Fruit fly (Drosophila melanogaster) whole organism, embryonic: Measurements from ENCODE around the gene TfIIS.

Source experiments
- ATbp ChIP-seq: fragments of 200-800 bp; sonication (Bioruptor generic); optimal IDR thresholded peaks from 2 replicates; lab custom pipeline; 2017; ENCODE audit warnings: missing biosample characterization, mild to moderate bottlenecking, missing genetic modification characterization, missing genetic modification reagents
- Atf6 ChIP-seq: fragments of 200-800 bp; sonication (Bioruptor generic); IDR thresholded peaks from 2 replicates; pipeline ENCODE4 v1.3.6; 2022; ENCODE audit warnings: missing biosample characterization, missing genetic modification characterization
- BtbVII ChIP-seq: fragments of 200-800 bp; sonication (Bioruptor generic); optimal IDR thresholded peaks from 3 replicates; lab custom pipeline; 2017; ENCODE audit warnings: missing biosample characterization, mild to moderate bottlenecking, missing genetic modification characterization
- CG10959 ChIP-seq: fragments of 200-800 bp; sonication (Bioruptor generic); IDR thresholded peaks from 2 replicates; pipeline ENCODE4 v1.3.6; 2022; ENCODE audit warnings: missing biosample characterization, missing genetic modification characterization
- CG11093 ChIP-seq: fragments of 200-800 bp; sonication (Bioruptor generic); IDR thresholded peaks from 3 replicates; pipeline ENCODE4 v1.3.6; 2022; ENCODE audit warnings: missing biosample characterization, missing genetic modification characterization
- CG12104 ChIP-seq: fragments of 200-800 bp; sonication (Bioruptor generic); optimal IDR thresholded peaks from 3 replicates; lab custom pipeline; 2016; ENCODE audit warnings: missing biosample characterization, missing genetic modification characterization
- CG13624 ChIP-seq: fragments of 200-800 bp; sonication (Bioruptor generic); optimal IDR thresholded peaks from 2 replicates; lab custom pipeline; 2016; ENCODE audit warnings: missing biosample characterization, missing genetic modification characterization
- CG14050 ChIP-seq: fragments of 200-800 bp; sonication (Bioruptor generic); IDR thresholded peaks from 3 replicates; pipeline ENCODE4 v1.3.6; 2022; ENCODE audit warnings: missing biosample characterization, missing genetic modification characterization
- CG15073 ChIP-seq: fragments of 200-800 bp; sonication (Bioruptor generic); optimal IDR thresholded peaks from 2 replicates; lab custom pipeline; 2016; ENCODE audit warnings: missing biosample characterization, missing genetic modification characterization
- CG16815 ChIP-seq: fragments of 200-800 bp; sonication (Bioruptor generic); optimal IDR thresholded peaks from 3 replicates; lab custom pipeline; 2017; ENCODE audit warnings: missing biosample characterization, mild to moderate bottlenecking, missing genetic modification characterization
- CG16863 ChIP-seq: fragments of 200-800 bp; sonication (Bioruptor generic); optimal IDR thresholded peaks from 3 replicates; lab custom pipeline; 2016; ENCODE audit warnings: missing biosample characterization, missing genetic modification characterization
- CG18011 ChIP-seq: fragments of 200-800 bp; sonication (Bioruptor generic); optimal IDR thresholded peaks from 2 replicates; lab custom pipeline; 2017; ENCODE audit warnings: missing biosample characterization, missing genetic modification characterization, mild to moderate bottlenecking, moderate library complexity, missing genotype
- CG18476 ChIP-seq: fragments of 200-800 bp; sonication (Bioruptor generic); optimal IDR thresholded peaks from 2 replicates; lab custom pipeline; 2016; ENCODE audit warnings: missing biosample characterization, mild to moderate bottlenecking, missing genetic modification characterization
- CG32767 ChIP-seq: fragments of 200-800 bp; sonication (Bioruptor generic); IDR thresholded peaks from 2 replicates; pipeline ENCODE4 v1.3.6; 2022; ENCODE audit warnings: missing biosample characterization, missing genetic modification characterization
- CG4854 ChIP-seq: fragments of 200-800 bp; sonication (Bioruptor generic); optimal IDR thresholded peaks from 2 replicates; lab custom pipeline; 2016; ENCODE audit warnings: missing biosample characterization, missing genetic modification characterization, inconsistent platforms
- CG5180 ChIP-seq: fragments of 200-800 bp; sonication (Bioruptor generic); optimal IDR thresholded peaks from 3 replicates; lab custom pipeline; 2017; ENCODE audit warnings: missing biosample characterization, missing genetic modification characterization, mild to moderate bottlenecking, moderate library complexity, missing genetic modification reagents
- CG6689 ChIP-seq: fragments of 200-800 bp; sonication (Bioruptor generic); IDR thresholded peaks from 2 replicates; pipeline ENCODE4 v1.3.6; 2022; ENCODE audit warnings: missing biosample characterization, missing genetic modification characterization
- CG8765 ChIP-seq: fragments of 200-800 bp; sonication (Bioruptor generic); IDR thresholded peaks from 2 replicates; pipeline ENCODE4 v1.3.6; 2022; ENCODE audit warnings: missing biosample characterization, missing genetic modification characterization
- CG9215 ChIP-seq: fragments of 200-800 bp; sonication (Bioruptor generic); IDR thresholded peaks from 2 replicates; pipeline ENCODE4 v1.3.6; 2022; ENCODE audit warnings: missing biosample characterization, missing genetic modification characterization
- Camta ChIP-seq: fragments of 200-800 bp; sonication (Bioruptor generic); optimal IDR thresholded peaks from 2 replicates; lab custom pipeline; 2016; ENCODE audit warnings: missing biosample characterization, missing genetic modification characterization
- CkIIα-i1 ChIP-seq: fragments of 200-800 bp; sonication (Bioruptor generic); IDR thresholded peaks from 2 replicates; pipeline ENCODE4 v1.3.6; 2022; ENCODE audit warnings: missing biosample characterization, missing genetic modification characterization
- E2f2 ChIP-seq: fragments of 200-800 bp; sonication (Bioruptor generic); IDR thresholded peaks from 2 replicates; pipeline ENCODE4 v1.3.6; 2022; ENCODE audit warnings: missing biosample characterization, missing genetic modification characterization
- Gsc ChIP-seq: fragments of 200-800 bp; sonication (Bioruptor generic); IDR thresholded peaks from 2 replicates; pipeline ENCODE4 v1.3.6; 2022; ENCODE audit warnings: missing biosample characterization, missing genetic modification characterization
- Hey ChIP-seq: fragments of 200-800 bp; sonication (Bioruptor generic); optimal IDR thresholded peaks from 3 replicates; lab custom pipeline; 2018; ENCODE audit warnings: missing biosample characterization, mild to moderate bottlenecking, missing genetic modification characterization
- Max ChIP-seq: fragments of 200-800 bp; sonication (Bioruptor generic); optimal IDR thresholded peaks from 2 replicates; lab custom pipeline; 2016; ENCODE audit warnings: missing biosample characterization, mild to moderate bottlenecking, missing genetic modification characterization
- Neu2 ChIP-seq: fragments of 200-800 bp; sonication (Bioruptor generic); optimal IDR thresholded peaks from 3 replicates; lab custom pipeline; 2016; ENCODE audit warnings: missing biosample characterization, missing genetic modification characterization, borderline replicate concordance
- PHDP ChIP-seq: fragments of 200-800 bp; sonication (Bioruptor generic); optimal IDR thresholded peaks from 3 replicates; lab custom pipeline; 2018; ENCODE audit warnings: missing biosample characterization, mild to moderate bottlenecking, missing genetic modification characterization, moderate library complexity
- Ravus ChIP-seq: fragments of 200-800 bp; sonication (Bioruptor generic); IDR thresholded peaks from 2 replicates; pipeline ENCODE4 v1.3.6; 2022; ENCODE audit warnings: missing biosample characterization, missing genetic modification characterization
- Sry-δ ChIP-seq: fragments of 200-800 bp; sonication (Bioruptor generic); optimal IDR thresholded peaks from 2 replicates; lab custom pipeline; 2016; ENCODE audit warnings: missing biosample characterization, missing genetic modification characterization
- Xbp1 ChIP-seq: fragments of 200-800 bp; sonication (Bioruptor generic); optimal IDR thresholded peaks from 3 replicates; lab custom pipeline; 2016; ENCODE audit warnings: missing biosample characterization, mild to moderate bottlenecking, missing genetic modification characterization
- abd-A ChIP-seq: fragments of 200-800 bp; sonication (Bioruptor generic); optimal IDR thresholded peaks from 3 replicates; lab custom pipeline; 2019; ENCODE audit warnings: missing biosample characterization, mild to moderate bottlenecking, missing genetic modification characterization, moderate library complexity
- ac ChIP-seq: fragments of 200-800 bp; sonication (Bioruptor generic); optimal IDR thresholded peaks from 3 replicates; lab custom pipeline; 2017; ENCODE audit warnings: missing biosample characterization, mild to moderate bottlenecking, missing genetic modification characterization
- ase ChIP-seq: fragments of 200-800 bp; sonication (Bioruptor generic); IDR thresholded peaks from 3 replicates; pipeline ENCODE4 v1.3.6; 2022; ENCODE audit warnings: missing biosample characterization, missing genetic modification characterization
- ato ChIP-seq: fragments of 200-800 bp; sonication (Bioruptor generic); IDR thresholded peaks from 2 replicates; pipeline ENCODE4 v1.3.6; 2022; ENCODE audit warnings: missing biosample characterization, missing genetic modification characterization; ENCODE audit not compliant: partially characterized antibody
- az2 ChIP-seq: fragments of 200-800 bp; sonication (Bioruptor generic); optimal IDR thresholded peaks from 3 replicates; lab custom pipeline; 2016; ENCODE audit warnings: missing biosample characterization, missing genetic modification characterization
- fu2 ChIP-seq: fragments of 200-800 bp; sonication (Bioruptor generic); optimal IDR thresholded peaks from 2 replicates; lab custom pipeline; 2016; ENCODE audit warnings: missing biosample characterization, missing genetic modification characterization
- gce ChIP-seq: fragments of 200-800 bp; sonication (Bioruptor generic); IDR thresholded peaks from 3 replicates; pipeline ENCODE4 v1.3.6; 2022; ENCODE audit warnings: missing biosample characterization, missing genetic modification characterization
- gsb ChIP-seq: fragments of 200-800 bp; sonication (Bioruptor generic); IDR thresholded peaks from 2 replicates; pipeline ENCODE4 v1.3.6; 2022; ENCODE audit warnings: missing biosample characterization, missing genetic modification characterization
- gt ChIP-seq: fragments of 200-800 bp; sonication (Bioruptor generic); IDR thresholded peaks from 2 replicates; pipeline ENCODE4 v1.3.6; 2022; ENCODE audit warnings: missing biosample characterization, missing genetic modification characterization
- ken ChIP-seq: fragments of 200-800 bp; sonication (Bioruptor generic); IDR thresholded peaks from 3 replicates; pipeline ENCODE4 v1.3.6; 2022; ENCODE audit warnings: missing biosample characterization, missing genetic modification characterization
- lola ChIP-seq, 3 experiments: fragments of >200 bp in 2 of 3; fragments of 200-800 bp in 1 of 3; sonication (Bioruptor generic) in 1 of 3; optimal IDR thresholded peaks; 2 replicates each; lab custom pipeline; 2017 to 2019; ENCODE audit warnings: missing biosample characterization in 3 of 3, missing genetic modification characterization in 3 of 3, mild to moderate bottlenecking in 1 of 3, moderate library complexity in 1 of 3
- oc ChIP-seq: fragments of 200-800 bp; sonication (Bioruptor generic); optimal IDR thresholded peaks from 2 replicates; lab custom pipeline; 2018; ENCODE audit warnings: missing biosample characterization, mild to moderate bottlenecking, missing genetic modification characterization, moderate library complexity
- pzg ChIP-seq: fragments of 200-800 bp; sonication (Bioruptor generic); optimal IDR thresholded peaks from 3 replicates; lab custom pipeline; 2018; ENCODE audit warnings: missing biosample characterization, mild to moderate bottlenecking, missing genetic modification characterization, moderate library complexity
- scrt ChIP-seq: fragments of 200-800 bp; sonication (Bioruptor generic); optimal IDR thresholded peaks from 2 replicates; lab custom pipeline; 2018; ENCODE audit warnings: missing biosample characterization, mild to moderate bottlenecking, missing genetic modification characterization, moderate library complexity
- seq ChIP-seq: fragments of 200-800 bp; sonication (Bioruptor generic); IDR thresholded peaks from 2 replicates; pipeline ENCODE4 v1.3.6; 2022; ENCODE audit warnings: missing biosample characterization, missing genetic modification characterization
- trem ChIP-seq: fragments of 200-800 bp; optimal IDR thresholded peaks from 3 replicates; lab custom pipeline; 2019; ENCODE audit warnings: missing biosample characterization, mild to moderate bottlenecking, missing genetic modification characterization, moderate library complexity
- unc-4 ChIP-seq: fragments of 200-800 bp; sonication (Bioruptor generic); IDR thresholded peaks from 2 replicates; pipeline ENCODE4 v1.3.6; 2022; ENCODE audit warnings: missing biosample characterization, missing genetic modification characterization; ENCODE audit not compliant: partially characterized antibody
- yki ChIP-seq: fragments of >200 bp; optimal IDR thresholded peaks from 3 replicates; lab custom pipeline; 2018

Gene TfIIS

dm6 chr2L:15074465-15074864 lies 13.9 kb upstream of the TfIIS start, which contains the start of gene wwk (continued):
- TF ChIP-seq CG12104 (GFP tag; lab: Kevin White, UChicago) (no peak), Gsc (GFP tag; lab: Robert Waterston, UW) (no peak), CG32767 (GFP tag; lab: Robert Waterston, UW) (no peak), abd-A (tag; lab: Kevin White, UChicago) (peak; percentile 28), PHDP (tag; lab: Kevin White, UChicago) (no peak), CG18011 (GFP tag; lab: Kevin White, UChicago) (no peak), ATbp (GFP tag; lab: Kevin White, UChicago) (peak; percentile 33)

dm6 chr2L:15070216-15070615 lies 9.7 kb upstream of the TfIIS start, which contains the start of gene vig:
Gene vig (minus strand): TSS chr2L:15070316.
- TF ChIP-seq Camta (GFP tag; lab: Kevin White, UChicago) = no peak

- TF ChIP-seq ato (GFP tag; lab: Robert Waterston, UW) = peak; percentile 78
- peak; percentile 7 for TF ChIP-seq BtbVII (GFP tag; lab: Kevin White, UChicago)
- TF ChIP-seq CG9215 = no peak
- no peak for TF ChIP-seq CG11093 (GFP tag; lab: Robert Waterston, UW)
- peak; percentile 40 for TF ChIP-seq Xbp1
- no peak for TF ChIP-seq gsb
- no peak for TF ChIP-seq CG5180 (GFP tag; lab: Kevin White, UChicago)
- no peak for TF ChIP-seq Ravus (GFP tag; lab: Robert Waterston, UW)
- no peak for TF ChIP-seq CG8765 (GFP tag; lab: Robert Waterston, UW)
- no peak for TF ChIP-seq az2 (GFP tag; lab: Kevin White, UChicago)
- TF ChIP-seq unc-4 (GFP tag; lab: Robert Waterston, UW) = peak; percentile 77
- no peak for TF ChIP-seq fu2 (GFP tag; lab: Kevin White, UChicago)
- TF ChIP-seq PHDP (tag; lab: Kevin White, UChicago) = no peak
- 0 out of 2 replicates have a peak, but pooled peaks have one; percentile 32 for TF ChIP-seq Atf6 (GFP tag; lab: Robert Waterston, UW)
- no peak for TF ChIP-seq CG16815 (GFP tag; lab: Kevin White, UChicago)
- TF ChIP-seq Hey (tag; lab: Kevin White, UChicago) = no peak
- peak; percentile 21 for TF ChIP-seq CG4854 (GFP tag; lab: Kevin White, UChicago)
- TF ChIP-seq CG18476 (GFP tag; lab: Kevin White, UChicago) = no peak
- TF ChIP-seq CG13624 (GFP tag; lab: Kevin White, UChicago) = peak; percentile 44
- no peak for TF ChIP-seq lola (GFP tag; optimal IDR thresholded peaks at IDR 0.05; lab: Kevin White, UChicago)
- TF ChIP-seq CG6689 (GFP tag; lab: Robert Waterston, UW) = no peak
- TF ChIP-seq yki (lab: Kevin White, UChicago) = peak; percentile 79
- peak; percentile 98 for TF ChIP-seq Max (GFP tag; lab: Kevin White, UChicago)
- TF ChIP-seq oc (tag; lab: Kevin White, UChicago) = no peak
- no peak for TF ChIP-seq seq (GFP tag; lab: Robert Waterston, UW)
- peak; percentile 99 for TF ChIP-seq pzg (GFP tag; lab: Kevin White, UChicago)
- TF ChIP-seq Neu2 (GFP tag; lab: Kevin White, UChicago) = no peak
- no peak for TF ChIP-seq CG15073 (GFP tag; lab: Kevin White, UChicago)
- TF ChIP-seq trem (tag; lab: Kevin White, UChicago) = peak; percentile 77
- TF ChIP-seq gce (GFP tag; lab: Robert Waterston, UW) = no peak
- no peak for TF ChIP-seq CG14050 (GFP tag; lab: Robert Waterston, UW)
- TF ChIP-seq E2f2 (GFP tag; lab: Robert Waterston, UW) = peak; percentile 100
- TF ChIP-seq ac (GFP tag; lab: Kevin White, UChicago) = no peak
- TF ChIP-seq Sry-δ (GFP tag; lab: Kevin White, UChicago) = peak; percentile 74
- no peak for TF ChIP-seq CG10959 (GFP tag; lab: Robert Waterston, UW)
- TF ChIP-seq ken = no peak
- TF ChIP-seq gt (GFP tag; lab: Robert Waterston, UW) = no peak
- peak; percentile 55 for TF ChIP-seq scrt (GFP tag; lab: Kevin White, UChicago)
- no peak for TF ChIP-seq CG16863
- TF ChIP-seq ase = no peak
- no peak for TF ChIP-seq CkIIα-i1 (GFP tag; lab: Robert Waterston, UW)
Measured at dm6 chr2L:15067832-15068231, 7.3 kb upstream of the TfIIS start.
